Worm (Caenorhabditis elegans) whole organism, L1 larva: ENCODE measurements around the gene odd-2.
A peak's percentile ranks its signal among the peaks of the same experiment; 100 is the strongest.

Source experiments
- C16A3.4 ChIP-seq: fragments of 150-350 bp; optimal IDR thresholded peaks from 2 replicates; lab custom pipeline; 2014; ENCODE audit warnings: missing biosample characterization, missing genetic modification characterization
- F16B12.6 ChIP-seq: fragments of 150-350 bp; optimal IDR thresholded peaks from 2 replicates; lab custom pipeline; 2014; ENCODE audit warnings: missing biosample characterization, missing genetic modification characterization
- alr-1 ChIP-seq: fragments of 200-800 bp; sonication (Bioruptor generic); optimal IDR thresholded peaks from 2 replicates; lab custom pipeline; 2018; ENCODE audit warnings: borderline replicate concordance, mild to moderate bottlenecking, missing genetic modification characterization, missing compliant biosample characterization
- blmp-1 ChIP-seq: fragments of 150-350 bp; optimal IDR thresholded peaks from 2 replicates; lab custom pipeline; 2014; ENCODE audit warnings: missing biosample characterization, missing genetic modification characterization
- ceh-63 ChIP-seq: fragments of 200-800 bp; sonication (Bioruptor generic); optimal IDR thresholded peaks from 2 replicates; lab custom pipeline; 2018; ENCODE audit warnings: mild to moderate bottlenecking, missing genetic modification characterization, missing compliant biosample characterization
- ceh-8 ChIP-seq: fragments of 200-800 bp; sonication (Bioruptor generic); optimal IDR thresholded peaks from 2 replicates; lab custom pipeline; 2018; ENCODE audit warnings: mild to moderate bottlenecking, missing genetic modification characterization, moderate library complexity, missing compliant biosample characterization
- ceh-90 ChIP-seq: sonication (generic microtip); optimal IDR thresholded peaks from 2 replicates; lab custom pipeline; 2016; ENCODE audit warnings: missing genetic modification characterization, missing compliant biosample characterization
- dpl-1 ChIP-seq, 3 experiments: fragments of 150-350 bp in 2 of 3; sonication (generic microtip) in 1 of 3; optimal IDR thresholded peaks; 2 replicates each; lab custom pipeline; 2014 to 2017; ENCODE audit warnings: missing biosample characterization in 3 of 3, missing genetic modification characterization in 3 of 3, missing genetic modification reagents in 3 of 3
- dsc-1 ChIP-seq: sonication (generic microtip); optimal IDR thresholded peaks from 2 replicates; lab custom pipeline; 2016; ENCODE audit warnings: mild to moderate bottlenecking, missing genetic modification characterization, missing compliant biosample characterization
- egl-13 ChIP-seq: sonication (generic microtip); optimal IDR thresholded peaks from 2 replicates; lab custom pipeline; 2016; ENCODE audit warnings: missing genotype, missing genetic modification reagents, missing genetic modification characterization, missing compliant biosample characterization
- egl-27 ChIP-seq, 2 experiments: fragments of 150-350 bp in 1 of 2; sonication (generic microtip); optimal IDR thresholded peaks; 3 replicates each; lab custom pipeline; 2017 to 2018; ENCODE audit warnings: missing biosample characterization in 2 of 2, missing genetic modification characterization in 2 of 2, missing genetic modification reagents in 2 of 2
- elt-3 ChIP-seq, 6 experiments: fragments of 150-350 bp in 1 of 6; sonication (generic microtip); optimal IDR thresholded peaks; 2 replicates each; lab custom pipeline; 2017 to 2018; ENCODE audit warnings: missing biosample characterization in 6 of 6, missing genetic modification characterization in 6 of 6, inconsistent platforms in 1 of 6
- fos-1 ChIP-seq: fragments of 150-350 bp; optimal IDR thresholded peaks from 2 replicates; lab custom pipeline; 2014; ENCODE audit warnings: missing biosample characterization, missing genetic modification characterization
- grh-1 ChIP-seq: fragments of 200-800 bp; sonication (Bioruptor generic); IDR thresholded peaks from 2 replicates; pipeline ENCODE4 v1.3.6; 2022; ENCODE audit warnings: missing genetic modification reagents, missing genetic modification characterization, missing compliant biosample characterization
- hpl-2 ChIP-seq: fragments of 150-350 bp; optimal IDR thresholded peaks from 2 replicates; lab custom pipeline; 2014; ENCODE audit warnings: missing biosample characterization, missing genetic modification reagents, missing genetic modification characterization
- jun-1 ChIP-seq: fragments of 150-350 bp; optimal IDR thresholded peaks from 2 replicates; lab custom pipeline; 2014; ENCODE audit warnings: missing biosample characterization, missing genetic modification reagents, missing genetic modification characterization
- lin-14 ChIP-seq: fragments of 200-800 bp; sonication (Bioruptor generic); optimal IDR thresholded peaks from 2 replicates; lab custom pipeline; 2018; ENCODE audit warnings: mild to moderate bottlenecking, missing genetic modification characterization, moderate library complexity, missing compliant biosample characterization
- lin-35 ChIP-seq, 2 experiments: fragments of 150-350 bp; optimal IDR thresholded peaks; 2 replicates each; lab custom pipeline; 2014; ENCODE audit warnings: missing biosample characterization in 2 of 2, missing genetic modification characterization in 2 of 2, missing genetic modification reagents in 2 of 2
- lin-39 ChIP-seq: fragments of 150-350 bp; optimal IDR thresholded peaks from 2 replicates; lab custom pipeline; 2014; ENCODE audit warnings: missing biosample characterization, missing genetic modification reagents, missing genetic modification characterization
- mdl-1 ChIP-seq, 2 experiments: fragments of 150-350 bp; optimal IDR thresholded peaks; 2 replicates each; lab custom pipeline; 2014 to 2017; ENCODE audit warnings: missing biosample characterization in 2 of 2, missing genetic modification characterization in 2 of 2, inconsistent platforms in 1 of 2
- mef-2 ChIP-seq: fragments of 150-350 bp; optimal IDR thresholded peaks from 2 replicates; lab custom pipeline; 2014; ENCODE audit warnings: missing biosample characterization, missing genetic modification characterization
- mep-1 ChIP-seq: fragments of 150-350 bp; optimal IDR thresholded peaks from 2 replicates; lab custom pipeline; 2014; ENCODE audit warnings: missing biosample characterization, missing genetic modification characterization
- nhr-11 ChIP-seq: fragments of 150-350 bp; optimal IDR thresholded peaks from 2 replicates; lab custom pipeline; 2014; ENCODE audit warnings: missing biosample characterization, missing genetic modification characterization
- nhr-19 ChIP-seq: fragments of 200-800 bp; sonication (Bioruptor generic); conservative IDR thresholded peaks from 2 replicates; pipeline ENCODE4 v1.3.6; 2022; ENCODE audit warnings: missing genetic modification characterization, missing compliant biosample characterization
- nhr-20 ChIP-seq: sonication (generic microtip); optimal IDR thresholded peaks from 2 replicates; lab custom pipeline; 2016; ENCODE audit warnings: mild to moderate bottlenecking, missing genetic modification characterization, missing compliant biosample characterization
- nhr-237 ChIP-seq: fragments of 150-350 bp; optimal IDR thresholded peaks from 2 replicates; lab custom pipeline; 2014; ENCODE audit warnings: missing biosample characterization, missing genetic modification characterization
- nhr-28 ChIP-seq: fragments of 150-350 bp; optimal IDR thresholded peaks from 2 replicates; lab custom pipeline; 2014; ENCODE audit warnings: missing biosample characterization, missing genetic modification characterization
- nhr-47 ChIP-seq: sonication (generic microtip); optimal IDR thresholded peaks from 2 replicates; lab custom pipeline; 2016; ENCODE audit warnings: mild to moderate bottlenecking, missing genetic modification characterization, moderate library complexity, missing compliant biosample characterization
- nhr-71 ChIP-seq: sonication (generic microtip); optimal IDR thresholded peaks from 2 replicates; lab custom pipeline; 2016; ENCODE audit warnings: mild to moderate bottlenecking, missing genetic modification characterization, moderate library complexity, missing compliant biosample characterization
- nhr-85 ChIP-seq: sonication (generic microtip); peaks from one replicate; lab custom pipeline; 2016; ENCODE audit warnings: missing genetic modification characterization, inconsistent platforms, missing compliant biosample characterization
- nhr-90 ChIP-seq: sonication (generic microtip); optimal IDR thresholded peaks from 2 replicates; lab custom pipeline; 2016; ENCODE audit warnings: mild to moderate bottlenecking, missing genetic modification characterization, missing compliant biosample characterization; ENCODE audit not compliant: poor library complexity
- pqm-1 ChIP-seq: sonication (generic microtip); optimal IDR thresholded peaks from 3 replicates; lab custom pipeline; 2017; ENCODE audit warnings: missing biosample characterization, missing genetic modification characterization
- rnt-1 ChIP-seq: sonication (generic microtip); optimal IDR thresholded peaks from 2 replicates; lab custom pipeline; 2016; ENCODE audit warnings: mild to moderate bottlenecking, missing genetic modification characterization, moderate library complexity, missing compliant biosample characterization
- skn-1 ChIP-seq: fragments of 150-350 bp; optimal IDR thresholded peaks from 2 replicates; lab custom pipeline; 2014; ENCODE audit warnings: missing biosample characterization, missing genetic modification characterization
- snu-23 ChIP-seq: sonication (generic microtip); optimal IDR thresholded peaks from 2 replicates; lab custom pipeline; 2016; ENCODE audit warnings: missing genetic modification characterization, missing compliant biosample characterization
- sptf-1 ChIP-seq: fragments of 150-350 bp; optimal IDR thresholded peaks from 2 replicates; lab custom pipeline; 2014; ENCODE audit warnings: missing biosample characterization, missing genetic modification characterization
- swsn-7 ChIP-seq: sonication (generic microtip); optimal IDR thresholded peaks from 2 replicates; lab custom pipeline; 2016; ENCODE audit warnings: missing genetic modification characterization, missing compliant biosample characterization
- tbx-2 ChIP-seq: sonication (generic microtip); optimal IDR thresholded peaks from 2 replicates; lab custom pipeline; 2016; ENCODE audit warnings: missing genetic modification characterization, missing compliant biosample characterization
- unc-130 ChIP-seq: fragments of 150-350 bp; optimal IDR thresholded peaks from 2 replicates; lab custom pipeline; 2017; ENCODE audit warnings: missing biosample characterization, missing genetic modification characterization, inconsistent platforms
- xbp-1 ChIP-seq: sonication (generic microtip); optimal IDR thresholded peaks from 2 replicates; lab custom pipeline; 2016; ENCODE audit warnings: missing genetic modification characterization, missing compliant biosample characterization
- zag-1 ChIP-seq: fragments of 150-350 bp; optimal IDR thresholded peaks from 2 replicates; lab custom pipeline; 2014; ENCODE audit warnings: missing biosample characterization, missing genetic modification characterization
- ztf-4 ChIP-seq: fragments of 150-350 bp; optimal IDR thresholded peaks from 2 replicates; lab custom pipeline; 2014; ENCODE audit warnings: missing biosample characterization, missing genetic modification characterization

odd-2 gene

DNA sequence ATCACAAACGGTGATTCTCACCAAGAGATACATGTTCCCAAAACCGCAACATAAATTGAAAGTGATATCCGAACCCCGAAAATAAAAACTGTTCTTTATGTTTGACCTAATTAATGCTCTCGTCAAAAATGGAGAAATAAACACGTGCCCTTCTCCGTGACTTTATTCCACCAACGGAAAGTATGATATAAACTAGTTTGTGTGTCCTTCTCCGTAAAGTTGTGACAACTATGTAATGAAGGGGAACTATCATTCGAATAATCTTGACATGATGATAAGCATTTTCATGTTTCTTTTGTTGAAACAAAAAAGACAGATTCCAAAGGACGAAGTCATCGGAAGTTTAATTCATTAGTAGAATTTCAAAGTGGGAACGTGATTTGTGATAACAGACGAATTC, 41.2 kb upstream of the odd-2 start:
- TF ChIP-seq ztf-4 (tag; lab: Kevin White, UChicago) (peak; percentile 30), grh-1 (GFP tag; lab: Robert Waterston, UW) (0 out of 2 replicates have a peak, but pooled peaks have one; percentile 20), rnt-1 (peak; percentile 9), nhr-20 (peak; percentile 45), nhr-19 (GFP tag; lab: Robert Waterston, UW) (peak; percentile 26), blmp-1 (tag; lab: Kevin White, UChicago) (peak; percentile 83), dpl-1 (GFP tag; optimal IDR thresholded peaks at IDR 0.05; lab: Kevin White, UChicago) (no peak), ceh-90 (tag; lab: Kevin White, UChicago) (no peak), nhr-47 (peak; percentile 36), hpl-2 (GFP tag; lab: Kevin White, UChicago) (no peak), mep-1 (tag; lab: Kevin White, UChicago) (peak; percentile 17), tbx-2 (tag; lab: Kevin White, UChicago) (peak; percentile 17), jun-1 (no peak), xbp-1 (tag; lab: Kevin White, UChicago) (no peak), snu-23 (GFP tag; lab: Kevin White, UChicago) (peak; percentile 57), nhr-90 (peak; percentile 32), C16A3.4 (tag; lab: Kevin White, UChicago) (peak; percentile 12), lin-35 (GFP tag; optimal IDR thresholded peaks at IDR 0.05; lab: Kevin White, UChicago) (peak in 1 of 2 experiments; percentile 58), nhr-85 (peak; percentile 13), egl-27 (tag; optimal IDR thresholded peaks at IDR 0.05; lab: Kevin White, UChicago) (no peak), elt-3 (tag; optimal IDR thresholded peaks at IDR 0.05; lab: Kevin White, UChicago) (peak in 2 of 6 experiments; percentile 59 to 87), lin-14 (peak; percentile 46), nhr-71 (tag; lab: Kevin White, UChicago) (peak; percentile 71)

DNA sequence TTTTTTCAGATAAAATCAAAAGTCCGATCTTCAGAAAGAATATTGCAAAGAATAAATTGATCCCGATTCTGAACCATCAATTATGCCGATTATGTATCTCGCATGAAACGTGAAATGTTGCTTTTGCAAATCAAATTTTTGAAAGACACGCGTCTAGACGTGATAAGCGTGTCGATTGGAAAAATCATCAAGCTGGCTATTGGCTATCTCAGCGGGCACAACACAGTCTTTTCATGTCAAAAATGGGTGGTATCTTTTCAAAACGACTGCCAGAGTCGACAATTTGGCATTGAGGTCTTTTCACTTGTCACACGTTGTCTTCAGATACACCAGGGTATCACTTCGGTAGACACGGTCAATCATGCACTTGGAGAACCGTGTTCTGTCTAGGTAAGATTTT, 36.3 kb upstream of the odd-2 start, which contains the start of gene daf-9:
TSS of gene daf-9 (plus strand) at position 301 of the 400 bp plus-strand sequence.
- TF ChIP-seq nhr-11 (tag; lab: Kevin White, UChicago) (no peak), mdl-1 (tag; optimal IDR thresholded peaks at IDR 0.05; lab: Kevin White, UChicago) (no peak), lin-39 (tag; lab: Kevin White, UChicago) (no peak)

DNA sequence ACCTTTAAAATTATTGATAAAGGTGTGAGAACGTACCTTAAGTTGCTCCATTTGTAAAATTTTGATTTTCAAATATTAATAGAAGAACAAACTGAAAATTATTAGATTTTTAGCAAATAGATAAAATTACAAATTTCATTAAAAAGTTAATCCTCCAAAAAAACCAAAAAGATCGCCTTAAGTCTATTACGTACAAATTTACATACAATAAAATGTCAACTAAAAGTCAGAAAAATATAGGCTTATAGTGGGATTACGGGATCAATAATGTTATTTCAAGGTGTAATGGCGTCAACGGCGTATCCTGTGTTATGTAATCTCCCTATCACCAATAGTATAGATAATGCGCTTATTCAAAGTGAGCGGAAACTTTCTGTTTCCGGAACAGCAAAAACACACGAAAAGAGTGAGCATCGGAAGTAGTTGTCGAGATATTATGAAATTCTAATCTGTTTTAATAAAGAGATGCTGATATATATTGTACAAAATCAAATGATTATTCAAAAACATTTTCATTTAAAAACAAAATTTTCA, 33.9 kb upstream of the odd-2 start, which contains the start of gene ceh-54:
TSS of gene ceh-54 (minus strand) at position 51 of the 534 bp plus-strand sequence.
- TF ChIP-seq egl-13 (tag; lab: Kevin White, UChicago) (peak; percentile 65), dsc-1 (tag; lab: Kevin White, UChicago) (peak; percentile 75), nhr-47 (peak; percentile 8), swsn-7 (tag; lab: Kevin White, UChicago) (no peak)

DNA sequence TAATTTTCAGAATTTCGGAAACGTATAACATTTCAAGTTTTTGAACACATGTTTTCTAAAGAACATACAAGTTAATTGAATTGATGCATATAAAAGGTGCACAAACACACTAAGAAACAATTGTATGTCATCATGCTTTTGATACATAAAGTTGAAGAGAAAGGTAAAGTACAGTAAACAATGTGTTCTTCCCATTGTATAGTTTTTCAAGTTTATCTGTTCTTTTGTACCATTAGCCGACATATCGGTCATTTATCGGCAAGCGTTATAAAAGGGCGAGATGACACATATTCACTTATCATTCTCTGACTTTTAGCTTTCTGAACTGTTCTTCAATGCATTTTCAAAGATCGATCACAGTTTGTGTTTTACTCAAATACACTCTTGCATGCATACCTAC, 29.6 kb upstream of the odd-2 start, which contains the start of gene T13C5.9:
TSS of gene T13C5.9 (plus strand) at position 301 of the 400 bp plus-strand sequence.
- TF ChIP-seq pqm-1 (tag; lab: Kevin White, UChicago) (no peak), nhr-28 (tag; lab: Kevin White, UChicago) (no peak), nhr-19 (GFP tag; lab: Robert Waterston, UW) (no peak), ceh-8 (GFP tag; lab: Kevin White, UChicago) (no peak), ceh-63 (GFP tag; lab: Kevin White, UChicago) (no peak), ceh-90 (tag; lab: Kevin White, UChicago) (no peak), fos-1 (tag; lab: Kevin White, UChicago) (no peak), skn-1 (no peak), zag-1 (tag; lab: Kevin White, UChicago) (no peak), alr-1 (tag; lab: Kevin White, UChicago) (no peak), egl-13 (tag; lab: Kevin White, UChicago) (no peak), mef-2 (tag; lab: Kevin White, UChicago) (no peak), C16A3.4 (tag; lab: Kevin White, UChicago) (no peak), elt-3 (tag; optimal IDR thresholded peaks at IDR 0.05; lab: Kevin White, UChicago) (no peak), unc-130 (no peak), nhr-71 (tag; lab: Kevin White, UChicago) (no peak), nhr-237 (tag; lab: Kevin White, UChicago) (no peak), nhr-90 (no peak), F16B12.6 (tag; lab: Kevin White, UChicago) (no peak), sptf-1 (no peak)
